Worm (Caenorhabditis elegans) whole organism, L4 larva: Measurements from ENCODE around the gene adal-1.
A peak's percentile ranks its signal among the peaks of the same experiment; 100 is the strongest.

Source experiments
- F37D6.2 ChIP-seq: sonication (generic microtip); optimal IDR thresholded peaks from 2 replicates; lab custom pipeline; 2016; ENCODE audit warnings: mild to moderate bottlenecking, missing genetic modification characterization, missing compliant biosample characterization
- F49E8.2 ChIP-seq: sonication (generic microtip); optimal IDR thresholded peaks from 2 replicates; lab custom pipeline; 2016; ENCODE audit warnings: missing compliant biosample characterization, mild to moderate bottlenecking, missing genetic modification characterization, borderline replicate concordance
- R02D3.7 ChIP-seq: fragments of 150-350 bp; sonication (generic microtip); optimal IDR thresholded peaks from 3 replicates; lab custom pipeline; 2014; ENCODE audit warnings: missing biosample characterization, missing genetic modification characterization
- T20F7.1 ChIP-seq: fragments of 200-800 bp; sonication (Bioruptor generic); optimal IDR thresholded peaks from 2 replicates; lab custom pipeline; 2018; ENCODE audit warnings: mild to moderate bottlenecking, missing genetic modification characterization, missing compliant biosample characterization
- T26A8.4 ChIP-seq: fragments of 200-800 bp; sonication (Bioruptor generic); IDR thresholded peaks from 2 replicates; pipeline ENCODE4 v1.3.6; 2022; ENCODE audit warnings: missing genetic modification characterization, missing compliant biosample characterization
- Y48G9A.11 ChIP-seq: fragments of 200-800 bp; sonication (Bioruptor generic); IDR thresholded peaks from 2 replicates; pipeline ENCODE4 v1.3.6; 2022; ENCODE audit warnings: missing genetic modification reagents, missing genetic modification characterization, missing compliant biosample characterization
- ZK337.2 ChIP-seq: fragments of 200-800 bp; sonication (Bioruptor generic); IDR thresholded peaks from 2 replicates; pipeline ENCODE4 v1.3.6; 2022; ENCODE audit warnings: missing genetic modification reagents, missing genetic modification characterization, missing compliant biosample characterization
- aha-1 ChIP-seq: fragments of 150-350 bp; peaks from one replicate; lab custom pipeline; 2014; ENCODE audit warnings: missing biosample characterization, missing genetic modification characterization
- aly-2 ChIP-seq: sonication (generic microtip); optimal IDR thresholded peaks from 2 replicates; lab custom pipeline; 2018; ENCODE audit warnings: missing biosample characterization, missing genetic modification characterization
- ceh-20 ChIP-seq: fragments of 200-800 bp; sonication (Bioruptor generic); IDR thresholded peaks from 2 replicates; pipeline ENCODE4 v1.3.6; 2022; ENCODE audit warnings: missing genetic modification reagents, missing genetic modification characterization, missing compliant biosample characterization
- ceh-32 ChIP-seq: sonication (generic microtip); optimal IDR thresholded peaks from 2 replicates; lab custom pipeline; 2016; ENCODE audit warnings: mild to moderate bottlenecking, missing genetic modification characterization, missing compliant biosample characterization; ENCODE audit not compliant: poor library complexity
- ceh-44 ChIP-seq: fragments of 200-800 bp; sonication (Bioruptor generic); IDR thresholded peaks from 2 replicates; pipeline ENCODE4 v1.3.6; 2022; ENCODE audit warnings: missing genetic modification reagents, missing genetic modification characterization, missing compliant biosample characterization
- ceh-62 ChIP-seq: sonication (generic microtip); optimal IDR thresholded peaks from 2 replicates; lab custom pipeline; 2017; ENCODE audit warnings: missing biosample characterization, missing genetic modification characterization
- ceh-82 ChIP-seq: sonication (generic microtip); optimal IDR thresholded peaks from 2 replicates; lab custom pipeline; 2017; ENCODE audit warnings: missing biosample characterization, missing genetic modification characterization
- ces-1 ChIP-seq: fragments of 150-350 bp; sonication (generic microtip); optimal IDR thresholded peaks from 4 replicates; lab custom pipeline; 2014; ENCODE audit warnings: missing biosample characterization, missing genetic modification reagents, missing genetic modification characterization
- daf-19 ChIP-seq: fragments of 200-800 bp; sonication (Bioruptor generic); conservative IDR thresholded peaks from 2 replicates; pipeline ENCODE4 v1.3.6; 2022; ENCODE audit warnings: missing genetic modification characterization, missing compliant biosample characterization
- egl-27 ChIP-seq: sonication (generic microtip); optimal IDR thresholded peaks from 3 replicates; lab custom pipeline; 2017; ENCODE audit warnings: missing biosample characterization, missing genetic modification reagents, missing genetic modification characterization
- egl-43 ChIP-seq: fragments of 200-800 bp; sonication (Bioruptor generic); IDR thresholded peaks from 2 replicates; pipeline ENCODE4 v1.3.6; 2022; ENCODE audit warnings: missing genetic modification reagents, missing genetic modification characterization, missing compliant biosample characterization
- hlh-11 ChIP-seq: fragments of 200-800 bp; sonication (Bioruptor generic); optimal IDR thresholded peaks from 2 replicates; lab custom pipeline; 2018; ENCODE audit warnings: mild to moderate bottlenecking, missing genetic modification characterization, missing compliant biosample characterization
- hlh-30 ChIP-seq: sonication (generic microtip); optimal IDR thresholded peaks from 2 replicates; lab custom pipeline; 2017; ENCODE audit warnings: antibody characterized with exemption, mild to moderate bottlenecking, missing genetic modification characterization, missing compliant biosample characterization; ENCODE audit not compliant: insufficient read depth
- lin-1 ChIP-seq: fragments of 200-800 bp; sonication (Bioruptor generic); IDR thresholded peaks from 2 replicates; pipeline ENCODE4 v1.3.6; 2022; ENCODE audit warnings: missing genetic modification reagents, missing genetic modification characterization, missing compliant biosample characterization
- lin-39 ChIP-seq: fragments of 150-350 bp; optimal IDR thresholded peaks from 2 replicates; lab custom pipeline; 2014; ENCODE audit warnings: missing biosample characterization, missing genetic modification reagents, missing genetic modification characterization
- madf-5 ChIP-seq, 2 experiments: fragments of 200-800 bp; sonication (Bioruptor generic); IDR thresholded peaks; 2 replicates each; pipeline ENCODE4 v1.3.6; 2022; ENCODE audit warnings: missing compliant biosample characterization in 2 of 2, missing genetic modification characterization in 2 of 2
- mdl-1 ChIP-seq, 2 experiments: fragments of 150-350 bp in 1 of 2; sonication (generic microtip) in 1 of 2; optimal IDR thresholded peaks; 2 replicates each; lab custom pipeline; 2014 to 2017; ENCODE audit warnings: missing biosample characterization in 2 of 2, missing genetic modification characterization in 2 of 2
- mep-1 ChIP-seq: fragments of 150-350 bp; sonication (generic microtip); optimal IDR thresholded peaks from 3 replicates; lab custom pipeline; 2014; ENCODE audit warnings: missing biosample characterization, missing genetic modification characterization
- mes-2 ChIP-seq: sonication (generic microtip); optimal IDR thresholded peaks from 2 replicates; lab custom pipeline; 2016; ENCODE audit warnings: missing genotype, mild to moderate bottlenecking, missing genetic modification characterization, missing compliant biosample characterization; ENCODE audit not compliant: poor library complexity, severe bottlenecking
- mxl-2 ChIP-seq: fragments of 200-800 bp; sonication (Bioruptor generic); conservative IDR thresholded peaks from 2 replicates; pipeline ENCODE4 v1.3.6; 2022; ENCODE audit warnings: missing genetic modification reagents, missing genetic modification characterization, missing compliant biosample characterization
- mxl-3 ChIP-seq: fragments of 200-800 bp; sonication (Bioruptor generic); optimal IDR thresholded peaks from 2 replicates; lab custom pipeline; 2018; ENCODE audit warnings: mild to moderate bottlenecking, missing genetic modification characterization, missing compliant biosample characterization
- nhr-10 ChIP-seq: fragments of 150-350 bp; optimal IDR thresholded peaks from 2 replicates; lab custom pipeline; 2014; ENCODE audit warnings: missing biosample characterization, missing genetic modification characterization
- nhr-102 ChIP-seq: sonication (generic microtip); optimal IDR thresholded peaks from 2 replicates; lab custom pipeline; 2016; ENCODE audit warnings: mild to moderate bottlenecking, missing genetic modification characterization, moderate library complexity, missing compliant biosample characterization
- nhr-11 ChIP-seq: fragments of 150-350 bp; optimal IDR thresholded peaks from 2 replicates; lab custom pipeline; 2014; ENCODE audit warnings: missing biosample characterization, missing genetic modification characterization
- nhr-111 ChIP-seq: fragments of 200-800 bp; sonication (Bioruptor generic); optimal IDR thresholded peaks from 2 replicates; lab custom pipeline; 2018; ENCODE audit warnings: mild to moderate bottlenecking, missing genetic modification characterization, missing compliant biosample characterization
- nhr-28 ChIP-seq: fragments of 150-350 bp; optimal IDR thresholded peaks from 2 replicates; lab custom pipeline; 2014; ENCODE audit warnings: missing biosample characterization, missing genetic modification characterization
- nhr-41 ChIP-seq: fragments of 200-800 bp; sonication (Bioruptor generic); IDR thresholded peaks from 2 replicates; pipeline ENCODE4 v1.3.6; 2022; ENCODE audit warnings: missing genetic modification reagents, missing genetic modification characterization, missing compliant biosample characterization
- nhr-42 ChIP-seq: fragments of 200-800 bp; sonication (Bioruptor generic); IDR thresholded peaks from 2 replicates; pipeline ENCODE4 v1.3.6; 2022; ENCODE audit warnings: missing genetic modification characterization, missing compliant biosample characterization
- nhr-77 ChIP-seq: fragments of 150-350 bp; optimal IDR thresholded peaks from 2 replicates; lab custom pipeline; 2014; ENCODE audit warnings: missing biosample characterization, missing genetic modification characterization
- pha-4 ChIP-seq, 2 experiments: fragments of 150-350 bp in 1 of 2; fragments of 200-800 bp in 1 of 2; sonication (Bioruptor generic) in 1 of 2; IDR thresholded peaks in 1 of 2; optimal IDR thresholded peaks in 1 of 2; 2 replicates each; pipeline versions ENCODE4 v1.3.6 to Lab custom; 2014 to 2022; ENCODE audit warnings: missing genetic modification characterization in 2 of 2, missing genetic modification reagents in 2 of 2, missing biosample characterization in 1 of 2, missing compliant biosample characterization in 1 of 2
- rbr-2 ChIP-seq: sonication (generic microtip); optimal IDR thresholded peaks from 2 replicates; lab custom pipeline; 2016; ENCODE audit warnings: missing genotype, missing genetic modification characterization, missing compliant biosample characterization
- sdz-12 ChIP-seq: fragments of 200-800 bp; sonication (Bioruptor generic); optimal IDR thresholded peaks from 2 replicates; lab custom pipeline; 2018; ENCODE audit warnings: mild to moderate bottlenecking, missing genetic modification characterization, missing compliant biosample characterization
- snpc-4 ChIP-seq: fragments of 150-350 bp; optimal IDR thresholded peaks from 2 replicates; lab custom pipeline; 2014; ENCODE audit warnings: missing biosample characterization, missing genetic modification characterization
- spr-1 ChIP-seq: sonication (generic microtip); optimal IDR thresholded peaks from 2 replicates; lab custom pipeline; 2016; ENCODE audit warnings: mild to moderate bottlenecking, missing genetic modification characterization, missing compliant biosample characterization
- tag-97 ChIP-seq: fragments of 200-800 bp; sonication (Bioruptor generic); IDR thresholded peaks from 2 replicates; pipeline ENCODE4 v1.3.6; 2022; ENCODE audit warnings: missing genetic modification characterization, missing compliant biosample characterization
- tra-1 ChIP-seq: fragments of 200-800 bp; sonication (Bioruptor generic); IDR thresholded peaks from 2 replicates; pipeline ENCODE4 v1.3.6; 2022; ENCODE audit warnings: missing genetic modification reagents, missing genetic modification characterization, missing compliant biosample characterization
- unc-130 ChIP-seq: sonication (generic microtip); optimal IDR thresholded peaks from 2 replicates; lab custom pipeline; 2016; ENCODE audit warnings: missing genetic modification reagents, missing genetic modification characterization, missing compliant biosample characterization
- unc-62 ChIP-seq, 3 experiments: fragments of 150-350 bp in 1 of 3; sonication (generic microtip); optimal IDR thresholded peaks in 2 of 3; peaks in 1 of 3; 1 replicate in 1 of 3; 2 replicates in 2 of 3; lab custom pipeline; 2014 to 2017; ENCODE audit warnings: missing biosample characterization in 3 of 3, missing genetic modification characterization in 3 of 3, missing genetic modification reagents in 3 of 3, missing genotype in 1 of 3
- vab-7 ChIP-seq: fragments of 200-800 bp; sonication (Bioruptor generic); IDR thresholded peaks from 2 replicates; pipeline ENCODE4 v1.3.6; 2022; ENCODE audit warnings: missing genetic modification reagents, missing genetic modification characterization, missing compliant biosample characterization
- zfp-2 ChIP-seq: sonication (generic microtip); optimal IDR thresholded peaks from 2 replicates; lab custom pipeline; 2016; ENCODE audit warnings: mild to moderate bottlenecking, missing genetic modification characterization, missing compliant biosample characterization
- zfp-3 ChIP-seq: fragments of 200-800 bp; sonication (Bioruptor generic); conservative IDR thresholded peaks from 2 replicates; pipeline ENCODE4 v1.3.6; 2022; ENCODE audit warnings: missing genetic modification reagents, missing genetic modification characterization, missing compliant biosample characterization

adal-1 gene

ce11 chrII:6843211-6843610 lies 50.2 kb downstream of the adal-1 start:
- TF ChIP-seq ceh-32: no peak
- peak; percentile 8 for TF ChIP-seq nhr-11 (tag; lab: Kevin White, UChicago)

- TF ChIP-seq aly-2 (tag; lab: Kevin White, UChicago) (no peak), unc-130 (no peak), egl-43 (no peak), ces-1 (GFP tag; lab: Kevin White, UChicago) (no peak), ZK337.2 (GFP tag; lab: Robert Waterston, UW) (no peak), madf-5 (GFP tag; IDR thresholded peaks at IDR 0.05; lab: Robert Waterston, UW) (no peak), nhr-111 (no peak), hlh-30 (tag; lab: Kevin White, UChicago) (peak; percentile 97), ceh-20 (GFP tag; lab: Robert Waterston, UW) (peak; percentile 89), vab-7 (GFP tag; lab: Robert Waterston, UW) (no peak), mep-1 (peak; percentile 84), ceh-44 (GFP tag; lab: Robert Waterston, UW) (no peak), nhr-28 (tag; lab: Kevin White, UChicago) (peak; percentile 99), nhr-102 (tag; lab: Kevin White, UChicago) (peak; percentile 95), mdl-1 (tag; optimal IDR thresholded peaks at IDR 0.05; lab: Kevin White, UChicago) (peak; percentile 94 to 97), nhr-77 (peak; percentile 96), daf-19 (GFP tag; lab: Robert Waterston, UW) (no peak), ceh-82 (tag; lab: Kevin White, UChicago) (no peak), hlh-11 (tag; lab: Kevin White, UChicago) (peak; percentile 99), rbr-2 (tag; lab: Kevin White, UChicago) (peak; percentile 44), T26A8.4 (peak; percentile 48), nhr-41 (GFP tag; lab: Robert Waterston, UW) (peak; percentile 94), F49E8.2 (tag; lab: Kevin White, UChicago) (no peak), T20F7.1 (GFP tag; lab: Kevin White, UChicago) (peak; percentile 78), sdz-12 (GFP tag; lab: Kevin White, UChicago) (no peak), tra-1 (GFP tag; lab: Robert Waterston, UW) (peak; percentile 99), nhr-42 (GFP tag; lab: Robert Waterston, UW) (no peak; the same call in 1 of the 2 replicates), zfp-3 (GFP tag; lab: Robert Waterston, UW) (0 out of 2 replicates have a peak, but pooled peaks have one; percentile 49), lin-39 (tag; lab: Kevin White, UChicago) (no peak), tag-97 (no peak), lin-1 (GFP tag; lab: Robert Waterston, UW) (peak; percentile 96), aha-1 (tag; lab: Kevin White, UChicago) (peak; percentile 97), nhr-10 (tag; lab: Kevin White, UChicago) (peak; percentile 92), spr-1 (tag; lab: Kevin White, UChicago) (peak; percentile 44), egl-27 (tag; lab: Kevin White, UChicago) (peak; percentile 96), zfp-2 (tag; lab: Kevin White, UChicago) (no peak), unc-62 (GFP tag; optimal IDR thresholded peaks at IDR 0.05 in 1 of 2; lab: Kevin White, UChicago) (peak in 1 of 2 experiments; percentile 99), unc-62 (tag; optimal IDR thresholded peaks at IDR 0.05; lab: Kevin White, UChicago) (no peak), R02D3.7 (tag; lab: Kevin White, UChicago) (no peak), mes-2 (tag; lab: Kevin White, UChicago) (peak; percentile 69), mxl-3 (GFP tag; lab: Kevin White, UChicago) (peak; percentile 94), pha-4 (GFP tag; IDR thresholded peaks at IDR 0.05; lab: Robert Waterston, UW) (peak; percentile 71), pha-4 (tag; optimal IDR thresholded peaks at IDR 0.05; lab: Kevin White, UChicago) (no peak), F37D6.2 (tag; lab: Kevin White, UChicago) (no peak), ceh-62 (no peak), Y48G9A.11 (GFP tag; lab: Robert Waterston, UW) (no peak), snpc-4 (tag; lab: Kevin White, UChicago) (no peak), mxl-2 (GFP tag; lab: Robert Waterston, UW) (no peak)
Observed at ce11 chrII:6842651-6843118, 50.8 kb downstream of the adal-1 start.
